Worm (Caenorhabditis elegans): ENCODE results near the gene cyld-1.

DNA sequence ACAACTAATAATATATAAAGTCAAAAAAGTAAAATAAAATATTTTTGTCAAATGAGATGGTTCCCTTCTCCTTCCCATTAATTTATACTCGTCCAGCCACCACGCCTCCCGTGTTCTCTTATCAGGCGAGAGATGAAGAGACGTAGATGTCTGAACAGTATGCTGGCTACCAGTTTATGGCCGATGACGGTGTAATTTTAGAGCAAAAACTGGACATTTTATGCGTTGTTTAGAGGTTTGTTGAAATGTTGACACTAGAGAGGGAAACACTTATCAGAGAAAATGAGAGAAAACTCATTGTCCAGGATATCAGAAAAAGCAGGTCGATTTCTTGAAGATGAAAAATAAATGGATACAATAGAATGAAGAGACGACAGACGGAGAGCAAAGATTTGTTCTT is 53.3 kb downstream of the cyld-1 start:
- TF ChIP-seq athp-1 (tag; optimal IDR thresholded peaks at IDR 0.05) (no peak), ztf-6 (GFP tag; IDR thresholded peaks at IDR 0.05) (no peak), Y67H2A.10 (GFP tag; conservative IDR thresholded peaks at IDR 0.05) (no peak)
